Worm (Caenorhabditis elegans) whole organism, young adult: ENCODE results near the gene flp-23.

ENCODE experiments used
- C06A6.2 ChIP-seq: fragments of 200-800 bp; sonication (Bioruptor generic); conservative IDR thresholded peaks from 2 replicates; pipeline ENCODE4 v1.3.6; 2022; ENCODE audit warnings: missing genetic modification characterization, missing compliant biosample characterization
- F33H1.4 ChIP-seq: fragments of 200-800 bp; sonication (Bioruptor generic); IDR thresholded peaks from 2 replicates; pipeline ENCODE4 v1.3.6; 2022; ENCODE audit warnings: missing genetic modification reagents, missing genetic modification characterization, missing compliant biosample characterization
- F57A8.1 ChIP-seq: fragments of 200-800 bp; sonication (Bioruptor generic); optimal IDR thresholded peaks from 2 replicates; lab custom pipeline; 2018; ENCODE audit warnings: mild to moderate bottlenecking, missing genetic modification characterization, moderate library complexity, missing compliant biosample characterization
- T07F8.4 ChIP-seq: sonication (generic microtip); optimal IDR thresholded peaks from 2 replicates; lab custom pipeline; 2016; ENCODE audit warnings: mild to moderate bottlenecking, missing genetic modification characterization, moderate library complexity, missing compliant biosample characterization
- Y53F4B.3 ChIP-seq: fragments of 200-800 bp; sonication (Bioruptor generic); IDR thresholded peaks from 2 replicates; pipeline ENCODE4 v1.3.6; 2022; ENCODE audit warnings: missing genetic modification reagents, missing genetic modification characterization, missing compliant biosample characterization
- Y53G8AR.9 ChIP-seq: fragments of 200-800 bp; sonication (Bioruptor generic); conservative IDR thresholded peaks from 2 replicates; pipeline ENCODE4 v1.3.6; 2022; ENCODE audit warnings: missing genetic modification reagents, missing genetic modification characterization, missing compliant biosample characterization
- aptf-2 ChIP-seq: fragments of 200-800 bp; sonication (Bioruptor generic); conservative IDR thresholded peaks from 2 replicates; pipeline ENCODE4 v1.3.6; 2022; ENCODE audit warnings: missing genetic modification reagents, missing genetic modification characterization, missing compliant biosample characterization
- bed-2 ChIP-seq: fragments of 200-800 bp; sonication (Bioruptor generic); IDR thresholded peaks from 2 replicates; pipeline ENCODE4 v1.3.6; 2022; ENCODE audit warnings: missing genetic modification reagents, missing genetic modification characterization, missing compliant biosample characterization
- cebp-1 ChIP-seq, 2 experiments: fragments of 200-800 bp in 1 of 2; sonication (Bioruptor generic) in 1 of 2; sonication (generic microtip) in 1 of 2; IDR thresholded peaks in 1 of 2; optimal IDR thresholded peaks in 1 of 2; 2 replicates each; pipeline versions ENCODE4 v1.3.6 to Lab custom; 2017 to 2022; ENCODE audit warnings: missing compliant biosample characterization in 2 of 2, missing genetic modification characterization in 2 of 2, mild to moderate bottlenecking in 1 of 2, missing genetic modification reagents in 1 of 2, moderate library complexity in 1 of 2
- ceh-100 ChIP-seq: fragments of 200-800 bp; sonication (Bioruptor generic); IDR thresholded peaks from 2 replicates; pipeline ENCODE4 v1.3.6; 2022; ENCODE audit warnings: missing genetic modification reagents, missing genetic modification characterization, missing compliant biosample characterization
- ceh-40 ChIP-seq: fragments of 200-800 bp; sonication (Bioruptor generic); IDR thresholded peaks from 2 replicates; pipeline ENCODE4 v1.3.6; 2022; ENCODE audit warnings: missing genetic modification characterization, missing compliant biosample characterization
- die-1 ChIP-seq: sonication (generic microtip); optimal IDR thresholded peaks from 2 replicates; lab custom pipeline; 2016; ENCODE audit warnings: missing genotype, mild to moderate bottlenecking, missing genetic modification characterization, missing compliant biosample characterization
- dpff-1 ChIP-seq: sonication (generic microtip); optimal IDR thresholded peaks from 2 replicates; lab custom pipeline; 2017; ENCODE audit warnings: mild to moderate bottlenecking, missing genetic modification characterization, missing compliant biosample characterization
- egrh-3 ChIP-seq: fragments of 200-800 bp; sonication (Bioruptor generic); IDR thresholded peaks from 2 replicates; pipeline ENCODE4 v1.3.6; 2022; ENCODE audit warnings: missing genetic modification reagents, missing genetic modification characterization, missing compliant biosample characterization
- fkh-3 ChIP-seq: sonication (generic microtip); optimal IDR thresholded peaks from 2 replicates; lab custom pipeline; 2016; ENCODE audit warnings: mild to moderate bottlenecking, missing genetic modification characterization, missing compliant biosample characterization
- hlh-12 ChIP-seq: sonication (generic microtip); optimal IDR thresholded peaks from 2 replicates; lab custom pipeline; 2016; ENCODE audit warnings: missing genetic modification characterization, missing compliant biosample characterization
- hlh-26 ChIP-seq: fragments of 200-800 bp; sonication (Bioruptor generic); conservative IDR thresholded peaks from 2 replicates; pipeline ENCODE4 v1.3.6; 2022; ENCODE audit warnings: missing genetic modification reagents, missing genetic modification characterization, missing compliant biosample characterization
- hrde-1 ChIP-seq: sonication (generic microtip); optimal IDR thresholded peaks from 2 replicates; lab custom pipeline; 2016; ENCODE audit warnings: missing genetic modification characterization, mild to moderate bottlenecking, missing compliant biosample characterization, moderate library complexity, missing genotype, missing genetic modification reagents, borderline replicate concordance
- lsy-27 ChIP-seq: sonication (generic microtip); optimal IDR thresholded peaks from 2 replicates; lab custom pipeline; 2017; ENCODE audit warnings: missing genetic modification characterization, mild to moderate bottlenecking, missing compliant biosample characterization, antibody characterized with exemption, missing genotype, borderline replicate concordance; ENCODE audit not compliant: insufficient read depth
- madf-8 ChIP-seq: fragments of 200-800 bp; sonication (Bioruptor generic); conservative IDR thresholded peaks from 2 replicates; pipeline ENCODE4 v1.3.6; 2022; ENCODE audit warnings: missing genetic modification reagents, missing genetic modification characterization, missing compliant biosample characterization
- mel-28 ChIP-seq: sonication (generic microtip); optimal IDR thresholded peaks from 2 replicates; lab custom pipeline; 2016; ENCODE audit warnings: borderline replicate concordance, mild to moderate bottlenecking, missing genetic modification characterization, missing compliant biosample characterization
- mes-4 ChIP-seq: sonication (generic microtip); optimal IDR thresholded peaks from 2 replicates; lab custom pipeline; 2016; ENCODE audit warnings: missing genotype, missing genetic modification characterization, missing compliant biosample characterization
- nfyb-1 ChIP-seq: fragments of 200-800 bp; sonication (Bioruptor generic); IDR thresholded peaks from 2 replicates; pipeline ENCODE4 v1.3.6; 2022; ENCODE audit warnings: missing genetic modification reagents, missing genetic modification characterization, missing compliant biosample characterization
- nhr-80 ChIP-seq: sonication (generic microtip); optimal IDR thresholded peaks from 2 replicates; lab custom pipeline; 2016; ENCODE audit warnings: missing genetic modification characterization, missing compliant biosample characterization
- rcor-1 ChIP-seq: fragments of 200-800 bp; sonication (Bioruptor generic); IDR thresholded peaks from 2 replicates; pipeline ENCODE4 v1.3.6; 2022; ENCODE audit warnings: missing genetic modification reagents, missing genetic modification characterization, missing compliant biosample characterization
- rpc-1 ChIP-seq, 2 experiments: fragments of 150-350 bp in 1 of 2; sonication (generic microtip) in 1 of 2; optimal IDR thresholded peaks; 2 replicates each; lab custom pipeline; 2014 to 2018; ENCODE audit warnings: missing biosample characterization in 1 of 2, missing genetic modification characterization in 1 of 2, missing genetic modification reagents in 1 of 2, missing genotype in 1 of 2
- sdz-38 ChIP-seq: sonication (generic microtip); optimal IDR thresholded peaks from 2 replicates; lab custom pipeline; 2016; ENCODE audit warnings: missing genotype, missing genetic modification characterization, missing compliant biosample characterization
- snpc-1.1 ChIP-seq: sonication (generic microtip); optimal IDR thresholded peaks from 2 replicates; lab custom pipeline; 2017; ENCODE audit warnings: missing genetic modification characterization, mild to moderate bottlenecking, missing compliant biosample characterization, antibody characterized with exemption, moderate library complexity, missing genotype, missing genetic modification reagents; ENCODE audit not compliant: insufficient read depth
- tbp1 ChIP-seq: fragments of 200-800 bp; sonication (Bioruptor generic); optimal IDR thresholded peaks from 2 replicates; lab custom pipeline; 2018; ENCODE audit warnings: mild to moderate bottlenecking, missing genetic modification characterization, missing compliant biosample characterization
- tlf-1 ChIP-seq: fragments of 200-800 bp; sonication (Bioruptor generic); optimal IDR thresholded peaks from 2 replicates; lab custom pipeline; 2018; ENCODE audit warnings: mild to moderate bottlenecking, missing genetic modification characterization, missing compliant biosample characterization
- unc-62 ChIP-seq: fragments of 150-350 bp; optimal IDR thresholded peaks from 2 replicates; lab custom pipeline; 2014; ENCODE audit warnings: missing biosample characterization, missing genetic modification reagents, missing genetic modification characterization
- ztf-22 ChIP-seq: fragments of 200-800 bp; sonication (Bioruptor generic); optimal IDR thresholded peaks from 2 replicates; lab custom pipeline; 2018; ENCODE audit warnings: mild to moderate bottlenecking, missing genetic modification characterization, moderate library complexity, missing compliant biosample characterization
- ztf-26 ChIP-seq: sonication (generic microtip); optimal IDR thresholded peaks from 2 replicates; lab custom pipeline; 2017; ENCODE audit warnings: missing genetic modification characterization, missing compliant biosample characterization
- ztf-6 ChIP-seq: fragments of 200-800 bp; sonication (Bioruptor generic); IDR thresholded peaks from 2 replicates; pipeline ENCODE4 v1.3.6; 2022; ENCODE audit warnings: missing genetic modification reagents, missing genetic modification characterization, missing compliant biosample characterization

The flp-23 gene

ce11 chrIII:8650235-8650817, at the start of gene flp-23 (continued):
- TF ChIP-seq bed-2 (GFP tag; lab: Robert Waterston, UW) (no peak), cebp-1 (GFP tag; IDR thresholded peaks at IDR 0.05; lab: Robert Waterston, UW) (no peak), cebp-1 (tag; optimal IDR thresholded peaks at IDR 0.05; lab: Kevin White, UChicago) (no peak), ztf-6 (GFP tag; lab: Robert Waterston, UW) (no peak), aptf-2 (no peak), F57A8.1 (GFP tag; lab: Kevin White, UChicago) (no peak), lsy-27 (no peak), ceh-100 (GFP tag; lab: Robert Waterston, UW) (no peak), rpc-1 (optimal IDR thresholded peaks at IDR 0.05; lab: Kevin White, UChicago) (peak; percentile 72), rpc-1 (tag; optimal IDR thresholded peaks at IDR 0.05; lab: Kevin White, UChicago) (peak; percentile 86), die-1 (peak; percentile 62), snpc-1.1 (tag; lab: Kevin White, UChicago) (no peak), ztf-26 (tag; lab: Kevin White, UChicago) (no peak), hlh-26 (GFP tag; lab: Robert Waterston, UW) (no peak), fkh-3 (no peak), unc-62 (GFP tag; lab: Kevin White, UChicago) (no peak), hlh-12 (no peak), mes-4 (tag; lab: Kevin White, UChicago) (no peak), dpff-1 (tag; lab: Kevin White, UChicago) (no peak), sdz-38 (tag; lab: Kevin White, UChicago) (no peak), tbp1 (GFP tag; lab: Kevin White, UChicago) (peak; percentile 90), C06A6.2 (no peak), ceh-40 (GFP tag; lab: Robert Waterston, UW) (no peak), rcor-1 (0 out of 2 replicates have a peak, but pooled peaks have one; percentile 26), nhr-80 (tag; lab: Kevin White, UChicago) (no peak), T07F8.4 (no peak), hrde-1 (tag; lab: Kevin White, UChicago) (no peak), F33H1.4 (GFP tag; lab: Robert Waterston, UW) (no peak), mel-28 (tag; lab: Kevin White, UChicago) (no peak)

- TF ChIP-seq Y53F4B.3 (no peak), ztf-6 (GFP tag; lab: Robert Waterston, UW) (no peak)
Measured at ce11 chrIII:8602148-8602547, 48.4 kb upstream of the flp-23 start.

ce11 chrIII:8605532-8605931, 45.0 kb upstream of the flp-23 start, which contains the start of gene C06E1.1:
Gene C06E1.1, plus strand, starts transcription at chrIII:8605832.
- TF ChIP-seq nfyb-1 = no peak
- no peak for TF ChIP-seq egrh-3
- TF ChIP-seq bed-2 (GFP tag; lab: Robert Waterston, UW) = no peak
- TF ChIP-seq tlf-1 (GFP tag; lab: Kevin White, UChicago) = no peak
- TF ChIP-seq madf-8 (GFP tag; lab: Robert Waterston, UW) = no peak
- no peak for TF ChIP-seq Y53G8AR.9
- TF ChIP-seq dpff-1 (tag; lab: Kevin White, UChicago) = no peak
- TF ChIP-seq ceh-100 (GFP tag; lab: Robert Waterston, UW) = no peak
- no peak for TF ChIP-seq ztf-22 (GFP tag; lab: Kevin White, UChicago)
